Worm (Caenorhabditis elegans) whole organism, L3 larva: ENCODE measurements around the gene ptr-8.

Source experiments
- R02D3.7 ChIP-seq: fragments of 150-350 bp; optimal IDR thresholded peaks from 2 replicates; lab custom pipeline; 2014; ENCODE audit warnings: missing biosample characterization, missing genetic modification characterization
- ZK546.5 ChIP-seq: sonication (generic microtip); optimal IDR thresholded peaks from 2 replicates; lab custom pipeline; 2017; ENCODE audit warnings: missing biosample characterization, missing genetic modification characterization
- aly-2 ChIP-seq: fragments of 150-350 bp; optimal IDR thresholded peaks from 2 replicates; lab custom pipeline; 2014; ENCODE audit warnings: missing biosample characterization, missing genetic modification characterization
- ama-1 ChIP-seq: fragments of 150-350 bp; optimal IDR thresholded peaks from 2 replicates; lab custom pipeline; 2018
- ceh-16 ChIP-seq: sonication (generic microtip); optimal IDR thresholded peaks from 2 replicates; lab custom pipeline; 2017; ENCODE audit warnings: missing biosample characterization, missing genetic modification characterization
- ceh-28 ChIP-seq: fragments of 150-350 bp; optimal IDR thresholded peaks from 2 replicates; lab custom pipeline; 2014; ENCODE audit warnings: missing biosample characterization, missing genetic modification reagents, missing genetic modification characterization
- ceh-82 ChIP-seq: fragments of 150-350 bp; optimal IDR thresholded peaks from 2 replicates; lab custom pipeline; 2014; ENCODE audit warnings: missing biosample characterization, missing genetic modification characterization
- daf-12 ChIP-seq: fragments of 150-350 bp; optimal IDR thresholded peaks from 2 replicates; lab custom pipeline; 2014; ENCODE audit warnings: missing biosample characterization, missing genetic modification reagents, missing genetic modification characterization
- egl-27 ChIP-seq: sonication (generic microtip); optimal IDR thresholded peaks from 4 replicates; lab custom pipeline; 2017; ENCODE audit warnings: missing biosample characterization, missing genetic modification reagents, missing genetic modification characterization
- egl-5 ChIP-seq: fragments of 150-350 bp; optimal IDR thresholded peaks from 2 replicates; lab custom pipeline; 2017; ENCODE audit warnings: missing biosample characterization, missing genetic modification reagents, missing genetic modification characterization, inconsistent platforms
- elt-1 ChIP-seq: fragments of 150-350 bp; optimal IDR thresholded peaks from 2 replicates; lab custom pipeline; 2014; ENCODE audit warnings: missing biosample characterization, missing genetic modification characterization
- elt-2 ChIP-seq: sonication (generic microtip); optimal IDR thresholded peaks from 2 replicates; lab custom pipeline; 2016; ENCODE audit warnings: missing genetic modification reagents, mild to moderate bottlenecking, missing genetic modification characterization, missing compliant biosample characterization
- elt-3 ChIP-seq, 3 experiments: fragments of 150-350 bp in 1 of 3; sonication (generic microtip) in 2 of 3; optimal IDR thresholded peaks; 2 replicates in 2 of 3; 4 replicates in 1 of 3; lab custom pipeline; 2014 to 2017; ENCODE audit warnings: missing biosample characterization in 3 of 3, missing genetic modification characterization in 3 of 3
- eor-1 ChIP-seq, 2 experiments: fragments of 150-350 bp; optimal IDR thresholded peaks; 2 replicates each; lab custom pipeline; 2014 to 2018; ENCODE audit warnings: missing biosample characterization in 2 of 2, missing genetic modification characterization in 2 of 2
- fkh-10 ChIP-seq: sonication (generic microtip); optimal IDR thresholded peaks from 2 replicates; lab custom pipeline; 2017; ENCODE audit warnings: missing biosample characterization, missing genetic modification reagents, missing genetic modification characterization
- fkh-2 ChIP-seq: fragments of 150-350 bp; optimal IDR thresholded peaks from 2 replicates; lab custom pipeline; 2014; ENCODE audit warnings: missing biosample characterization, missing genetic modification reagents, missing genetic modification characterization
- fos-1 ChIP-seq: fragments of 150-350 bp; optimal IDR thresholded peaks from 2 replicates; lab custom pipeline; 2014; ENCODE audit warnings: missing biosample characterization, missing genetic modification characterization
- hmg-11 ChIP-seq: sonication (generic microtip); optimal IDR thresholded peaks from 2 replicates; lab custom pipeline; 2016; ENCODE audit warnings: missing genetic modification characterization, missing compliant biosample characterization
- jun-1 ChIP-seq: fragments of 150-350 bp; optimal IDR thresholded peaks from 2 replicates; lab custom pipeline; 2014; ENCODE audit warnings: missing biosample characterization, missing genetic modification reagents, missing genetic modification characterization
- lsy-12 ChIP-seq: sonication (generic microtip); optimal IDR thresholded peaks from 2 replicates; lab custom pipeline; 2016; ENCODE audit warnings: mild to moderate bottlenecking, missing genetic modification characterization, missing compliant biosample characterization
- mdl-1 ChIP-seq: fragments of 150-350 bp; optimal IDR thresholded peaks from 2 replicates; lab custom pipeline; 2014; ENCODE audit warnings: missing biosample characterization, missing genetic modification characterization
- mml-1 ChIP-seq: fragments of 150-350 bp; sonication (generic microtip); optimal IDR thresholded peaks from 3 replicates; lab custom pipeline; 2014; ENCODE audit warnings: missing biosample characterization, missing genetic modification characterization
- nfya-1 ChIP-seq: sonication (generic microtip); optimal IDR thresholded peaks from 2 replicates; lab custom pipeline; 2017; ENCODE audit warnings: missing genetic modification characterization, mild to moderate bottlenecking, missing compliant biosample characterization, antibody characterized with exemption, moderate library complexity; ENCODE audit not compliant: insufficient read depth
- nhr-12 ChIP-seq: fragments of 150-350 bp; optimal IDR thresholded peaks from 2 replicates; lab custom pipeline; 2014; ENCODE audit warnings: missing biosample characterization, missing genetic modification characterization
- nhr-23 ChIP-seq: fragments of 150-350 bp; optimal IDR thresholded peaks from 2 replicates; lab custom pipeline; 2014; ENCODE audit warnings: missing biosample characterization, missing genetic modification reagents, missing genetic modification characterization
- nhr-237 ChIP-seq: fragments of 150-350 bp; optimal IDR thresholded peaks from 2 replicates; lab custom pipeline; 2014; ENCODE audit warnings: missing biosample characterization, missing genetic modification characterization
- nhr-25 ChIP-seq: sonication (generic microtip); optimal IDR thresholded peaks from 2 replicates; lab custom pipeline; 2017; ENCODE audit warnings: missing biosample characterization, missing genetic modification characterization
- nhr-43 ChIP-seq: sonication (generic microtip); optimal IDR thresholded peaks from 2 replicates; lab custom pipeline; 2016; ENCODE audit warnings: mild to moderate bottlenecking, missing genetic modification characterization, missing compliant biosample characterization; ENCODE audit not compliant: poor library complexity, severe bottlenecking
- nhr-67 ChIP-seq: fragments of 150-350 bp; optimal IDR thresholded peaks from 2 replicates; lab custom pipeline; 2014; ENCODE audit warnings: missing biosample characterization, missing genetic modification characterization
- nhr-76 ChIP-seq: fragments of 150-350 bp; sonication (generic microtip); optimal IDR thresholded peaks from 5 replicates; lab custom pipeline; 2014; ENCODE audit warnings: missing biosample characterization, missing genetic modification characterization
- nhr-77 ChIP-seq: fragments of 150-350 bp; optimal IDR thresholded peaks from 2 replicates; lab custom pipeline; 2014; ENCODE audit warnings: missing biosample characterization, missing genetic modification characterization
- pha-4 ChIP-seq: fragments of 150-350 bp; optimal IDR thresholded peaks from 2 replicates; lab custom pipeline; 2014; ENCODE audit warnings: missing biosample characterization, missing genetic modification reagents, missing genetic modification characterization
- pqm-1 ChIP-seq: fragments of 150-350 bp; optimal IDR thresholded peaks from 2 replicates; lab custom pipeline; 2017; ENCODE audit warnings: missing biosample characterization, missing genetic modification characterization, inconsistent platforms
- sea-2 ChIP-seq: fragments of 150-350 bp; sonication (generic microtip); optimal IDR thresholded peaks from 4 replicates; lab custom pipeline; 2014; ENCODE audit warnings: missing biosample characterization, missing genetic modification reagents, missing genetic modification characterization
- skn-1 ChIP-seq: fragments of 150-350 bp; optimal IDR thresholded peaks from 2 replicates; lab custom pipeline; 2014; ENCODE audit warnings: missing biosample characterization, missing genetic modification characterization
- snpc-4 ChIP-seq: fragments of 150-350 bp; optimal IDR thresholded peaks from 2 replicates; lab custom pipeline; 2014; ENCODE audit warnings: missing biosample characterization, missing genetic modification characterization
- tbx-2 ChIP-seq: sonication (generic microtip); optimal IDR thresholded peaks from 2 replicates; lab custom pipeline; 2016; ENCODE audit warnings: mild to moderate bottlenecking, missing genetic modification characterization, missing compliant biosample characterization
- unc-39 ChIP-seq: sonication (generic microtip); optimal IDR thresholded peaks from 4 replicates; lab custom pipeline; 2017; ENCODE audit warnings: missing biosample characterization, missing genetic modification characterization
- unc-62 ChIP-seq: fragments of 150-350 bp; sonication (generic microtip); optimal IDR thresholded peaks from 4 replicates; lab custom pipeline; 2014; ENCODE audit warnings: missing biosample characterization, missing genetic modification reagents, missing genetic modification characterization
- zag-1 ChIP-seq: fragments of 150-350 bp; optimal IDR thresholded peaks from 2 replicates; lab custom pipeline; 2014; ENCODE audit warnings: missing biosample characterization, missing genetic modification characterization
- ztf-11 ChIP-seq: fragments of 150-350 bp; optimal IDR thresholded peaks from 2 replicates; lab custom pipeline; 2014; ENCODE audit warnings: missing biosample characterization, missing genetic modification characterization
- ztf-4 ChIP-seq: fragments of 150-350 bp; optimal IDR thresholded peaks from 2 replicates; lab custom pipeline; 2014; ENCODE audit warnings: missing biosample characterization, missing genetic modification characterization

Gene ptr-8

ce11 chrII:10843527-10843926 is 45.6 kb upstream of the ptr-8 start, which contains the start of gene M106.8:
TSS of gene M106.8 (minus strand) at chrII:10843627.
- no peak for TF ChIP-seq nhr-67 (tag; lab: Kevin White, UChicago)
- no peak for TF ChIP-seq eor-1 (tag; optimal IDR thresholded peaks at IDR 0.05; lab: Kevin White, UChicago)
- TF ChIP-seq ceh-28: no peak
- TF ChIP-seq ceh-82 (tag; lab: Kevin White, UChicago): no peak
- TF ChIP-seq ama-1 (lab: Kevin White, UChicago): no peak
- no peak for TF ChIP-seq nhr-76
- no peak for TF ChIP-seq R02D3.7 (tag; lab: Kevin White, UChicago)
- TF ChIP-seq unc-39 (tag; lab: Kevin White, UChicago): no peak

DNA sequence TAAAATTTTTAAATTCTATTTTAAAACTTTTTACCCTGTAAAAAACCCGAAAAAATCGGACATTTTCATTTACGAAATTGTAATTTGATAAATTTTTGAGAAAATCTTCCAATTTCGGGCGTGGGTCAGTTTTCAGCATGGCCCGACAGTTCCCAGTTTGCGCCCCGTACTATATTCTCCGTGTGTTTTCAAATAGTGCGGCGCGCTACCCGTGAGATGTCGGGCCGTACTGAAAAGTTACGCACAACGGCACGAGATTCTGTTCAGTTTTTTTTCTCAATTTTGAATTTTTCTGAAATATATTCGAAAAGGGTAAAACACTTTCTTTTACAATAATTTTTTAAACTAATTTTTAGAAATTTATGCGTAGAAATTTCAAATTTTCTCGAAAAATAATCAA is 42.0 kb upstream of the ptr-8 start:
- TF ChIP-seq nhr-43 (tag; lab: Kevin White, UChicago) (no peak), pqm-1 (tag; lab: Kevin White, UChicago) (no peak), tbx-2 (tag; lab: Kevin White, UChicago) (no peak), daf-12 (tag; lab: Kevin White, UChicago) (no peak), nhr-25 (tag; lab: Kevin White, UChicago) (no peak), nhr-23 (tag; lab: Kevin White, UChicago) (no peak), ama-1 (lab: Kevin White, UChicago) (no peak), fkh-2 (tag; lab: Kevin White, UChicago) (no peak), lsy-12 (no peak), pha-4 (tag; lab: Kevin White, UChicago) (no peak), mml-1 (tag; lab: Kevin White, UChicago) (no peak)

- no peak for TF ChIP-seq pqm-1 (tag; lab: Kevin White, UChicago)
- TF ChIP-seq nhr-25 (tag; lab: Kevin White, UChicago): no peak
- TF ChIP-seq nhr-23 (tag; lab: Kevin White, UChicago): no peak
- no peak for TF ChIP-seq ama-1 (lab: Kevin White, UChicago)
- TF ChIP-seq nhr-77 (tag; lab: Kevin White, UChicago): no peak
- TF ChIP-seq unc-62 (GFP tag; lab: Kevin White, UChicago): no peak
- TF ChIP-seq tbx-2 (tag; lab: Kevin White, UChicago): no peak
- TF ChIP-seq snpc-4: no peak
- TF ChIP-seq nhr-12 (tag; lab: Kevin White, UChicago): no peak
- no peak for TF ChIP-seq zag-1 (tag; lab: Kevin White, UChicago)
- no peak for TF ChIP-seq fos-1
- TF ChIP-seq fkh-2 (tag; lab: Kevin White, UChicago): no peak
- TF ChIP-seq eor-1 (tag; optimal IDR thresholded peaks at IDR 0.05; lab: Kevin White, UChicago): no peak
- TF ChIP-seq ztf-11 (tag; lab: Kevin White, UChicago): no peak
- TF ChIP-seq ztf-4: no peak
- TF ChIP-seq hmg-11 (tag; lab: Kevin White, UChicago): no peak
- no peak for TF ChIP-seq egl-5 (tag; lab: Kevin White, UChicago)
- TF ChIP-seq mdl-1 (tag; lab: Kevin White, UChicago): no peak
- TF ChIP-seq, all 47 proteins: peak for 0
Measured at ce11 chrII:10849903-10850302, 39.2 kb upstream of the ptr-8 start, which contains the start of gene M106.2. TSS of gene M106.2 (minus strand) at chrII:10850003.

ce11 chrII:10851110-10851509 is 38.0 kb upstream of the ptr-8 start:
- TF ChIP-seq elt-2 (tag; lab: Kevin White, UChicago) (peak; percentile 83), ztf-11 (tag; lab: Kevin White, UChicago) (no peak), fkh-10 (GFP tag; lab: Kevin White, UChicago) (no peak), skn-1 (tag; lab: Kevin White, UChicago) (peak; percentile 51), nhr-237 (no peak), ZK546.5 (no peak), snpc-4 (peak; percentile 34), ztf-4 (peak; percentile 24), nhr-43 (tag; lab: Kevin White, UChicago) (peak; percentile 74), unc-62 (GFP tag; lab: Kevin White, UChicago) (peak; percentile 98), daf-12 (tag; lab: Kevin White, UChicago) (no peak), tbx-2 (tag; lab: Kevin White, UChicago) (peak; percentile 10), nhr-67 (tag; lab: Kevin White, UChicago) (no peak), ceh-16 (tag; lab: Kevin White, UChicago) (no peak), egl-27 (tag; lab: Kevin White, UChicago) (peak; percentile 53), mdl-1 (tag; lab: Kevin White, UChicago) (peak; percentile 42), nhr-76 (no peak), zag-1 (tag; lab: Kevin White, UChicago) (no peak), unc-39 (tag; lab: Kevin White, UChicago) (no peak), R02D3.7 (tag; lab: Kevin White, UChicago) (peak; percentile 20), lsy-12 (peak; percentile 19), mml-1 (tag; lab: Kevin White, UChicago) (no peak), nhr-12 (tag; lab: Kevin White, UChicago) (no peak), fos-1 (no peak), nhr-25 (tag; lab: Kevin White, UChicago) (peak; percentile 92), jun-1 (tag; lab: Kevin White, UChicago) (peak; percentile 67), elt-3 (tag; optimal IDR thresholded peaks at IDR 0.05; lab: Kevin White, UChicago) (no peak), nhr-77 (tag; lab: Kevin White, UChicago) (no peak), ceh-82 (tag; lab: Kevin White, UChicago) (no peak), hmg-11 (tag; lab: Kevin White, UChicago) (peak; percentile 64), elt-1 (tag; lab: Kevin White, UChicago) (peak; percentile 43), sea-2 (no peak), nhr-23 (tag; lab: Kevin White, UChicago) (peak; percentile 70), eor-1 (tag; optimal IDR thresholded peaks at IDR 0.05; lab: Kevin White, UChicago) (no peak), nfya-1 (tag; lab: Kevin White, UChicago) (peak; percentile 80), pha-4 (tag; lab: Kevin White, UChicago) (peak; percentile 86), aly-2 (tag; lab: Kevin White, UChicago) (no peak)
